Fruit fly (Drosophila melanogaster): ENCODE data around the gene CG32270.

The CG32270 gene

DNA sequence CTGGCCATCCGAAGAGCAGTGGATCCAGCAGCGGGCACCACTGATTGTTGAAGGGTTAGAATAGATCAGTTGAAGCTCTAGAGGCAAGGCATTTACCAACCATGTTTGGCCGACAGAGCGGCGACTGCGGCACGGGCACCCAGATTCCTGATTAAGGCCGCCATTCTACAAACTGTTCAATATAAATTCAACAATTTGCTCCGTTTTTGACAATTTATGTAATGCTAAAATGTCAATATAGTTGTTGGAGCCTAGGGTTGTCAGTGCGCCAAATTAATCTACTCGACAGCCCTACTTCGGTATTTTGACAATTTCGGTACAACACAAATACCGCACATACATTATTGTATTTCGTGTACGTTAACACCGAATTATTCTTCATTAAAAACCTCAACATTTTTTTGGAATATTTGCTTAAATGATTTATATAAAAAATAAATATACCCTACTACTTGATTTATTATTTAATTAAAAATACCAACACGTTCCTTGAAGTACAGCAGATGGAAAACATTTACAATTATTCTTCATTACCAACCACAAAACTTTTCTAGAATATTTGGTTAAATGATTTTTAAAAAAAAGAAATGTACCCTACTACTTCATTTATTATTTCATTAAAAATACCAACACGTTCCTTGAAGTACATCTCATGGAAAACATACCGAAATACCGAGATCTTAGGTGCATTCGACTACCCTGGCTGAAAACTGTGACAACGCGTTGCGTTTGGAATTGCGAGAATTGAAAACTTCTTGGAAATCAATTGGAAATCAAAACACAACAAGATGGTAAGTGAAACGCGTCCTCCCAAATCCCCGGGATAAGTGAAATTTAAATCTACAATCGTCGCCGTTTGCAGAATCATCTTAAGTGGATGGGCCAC is 49.2 kb downstream of the CG32270 start, which contains the start of the genes ND-30 and CG15812 (continued):
- TF ChIP-seq phol (tag; optimal IDR thresholded peaks at IDR 0.05) (peak; percentile 34), CG9727 (GFP tag; optimal IDR thresholded peaks at IDR 0.05) (peak; percentile 4), E2f2 (GFP tag; IDR thresholded peaks at IDR 0.05) (0 out of 2 replicates have a peak, but pooled peaks have one; percentile 13), Hmr (GFP tag; optimal IDR thresholded peaks at IDR 0.05) (no peak), corto (GFP tag; optimal IDR thresholded peaks at IDR 0.05) (no peak), Dp (GFP tag; optimal IDR thresholded peaks at IDR 0.05) (no peak), CG30403 (GFP tag; optimal IDR thresholded peaks at IDR 0.05) (peak; percentile 59), gcm2 (GFP tag; optimal IDR thresholded peaks at IDR 0.05) (no peak), sqz (GFP tag; optimal IDR thresholded peaks at IDR 0.05) (no peak), CG10979 (tag; optimal IDR thresholded peaks at IDR 0.05) (no peak), CG3847 (GFP tag; IDR thresholded peaks at IDR 0.05) (0 out of 2 replicates have a peak, but pooled peaks have one; percentile 5), Bdp1 (GFP tag; optimal IDR thresholded peaks at IDR 0.05) (no peak), p53 (GFP tag; optimal IDR thresholded peaks at IDR 0.05) (no peak), CG4707 (GFP tag; optimal IDR thresholded peaks at IDR 0.05) (no peak), z (GFP tag; IDR thresholded peaks at IDR 0.05) (no peak), CG2116 (GFP tag; optimal IDR thresholded peaks at IDR 0.05) (peak; percentile 39), CG6175 (GFP tag; IDR thresholded peaks at IDR 0.05) (no peak), Awh (GFP tag; IDR thresholded peaks at IDR 0.05) (no peak), ems (GFP tag; optimal IDR thresholded peaks at IDR 0.05) (no peak), CoRest (tag; optimal IDR thresholded peaks at IDR 0.05) (no peak), mam (GFP tag; optimal IDR thresholded peaks at IDR 0.05) (no peak), Drgx (GFP tag; IDR thresholded peaks at IDR 0.05) (no peak), Med (GFP tag) (no peak), Mes4 (GFP tag; optimal IDR thresholded peaks at IDR 0.05) (no peak), YL-1 (GFP tag; optimal IDR thresholded peaks at IDR 0.05) (peak; percentile 41), MBD-R2 (GFP tag; IDR thresholded peaks at IDR 0.05) (peak; percentile 69), Eip74EF (GFP tag; optimal IDR thresholded peaks at IDR 0.05) (no peak), CG2889 (GFP tag; IDR thresholded peaks at IDR 0.05) (no peak), row (GFP tag; IDR thresholded peaks at IDR 0.05) (peak; percentile 73), CG10209 (GFP tag; optimal IDR thresholded peaks at IDR 0.05) (no peak), stwl (tag; optimal IDR thresholded peaks at IDR 0.05) (peak; percentile 46), tin (GFP tag; optimal IDR thresholded peaks at IDR 0.05) (no peak), ro (GFP tag; IDR thresholded peaks at IDR 0.05) (no peak), peb (GFP tag; IDR thresholded peaks at IDR 0.05) (no peak), MESR4 (GFP tag; optimal IDR thresholded peaks at IDR 0.05) (peak; percentile 92), pnt (GFP tag; optimal IDR thresholded peaks at IDR 0.05) (no peak), CG12769 (tag; optimal IDR thresholded peaks at IDR 0.05) (no peak), BEAF-32 (GFP tag; optimal IDR thresholded peaks at IDR 0.05) (peak; percentile 20), CG15696 (tag; optimal IDR thresholded peaks at IDR 0.05) (peak; percentile 14), Rfx (GFP tag; IDR thresholded peaks at IDR 0.05) (peak; percentile 22; the same call in 1 of the 2 replicates), CG15514 (GFP tag; optimal IDR thresholded peaks at IDR 0.05) (peak; percentile 11), MTF-1 (GFP tag; optimal IDR thresholded peaks at IDR 0.05; ENCODE audit: borderline replicate concordance) (no peak), Bteb2 (GFP tag; optimal IDR thresholded peaks at IDR 0.05) (no peak), Lim3 (GFP tag; IDR thresholded peaks at IDR 0.05) (no peak), sna (GFP tag; IDR thresholded peaks at IDR 0.05; ENCODE audit: partially characterized antibody) (no peak), ash1 (GFP tag; optimal IDR thresholded peaks at IDR 0.05) (no peak), CG2712 (tag; optimal IDR thresholded peaks at IDR 0.05) (peak; percentile 38), NK7.1 (GFP tag; optimal IDR thresholded peaks at IDR 0.05) (no peak), CG1647 (GFP tag; optimal IDR thresholded peaks at IDR 0.05) (no peak)
